Fruit fly (Drosophila melanogaster): Measurements from ENCODE around the gene CG13454.

- TF ChIP-seq bab1 (GFP tag; optimal IDR thresholded peaks at IDR 0.05) (peak; percentile 45), CG33017 (tag; optimal IDR thresholded peaks at IDR 0.05) (peak; percentile 60), toe (GFP tag; optimal IDR thresholded peaks at IDR 0.05) (no peak), pad (GFP tag; optimal IDR thresholded peaks at IDR 0.05) (peak; percentile 6), CG12768 (GFP tag; optimal IDR thresholded peaks at IDR 0.05) (no peak), cic (GFP tag; optimal IDR thresholded peaks at IDR 0.05) (no peak), Crg-1 (GFP tag; optimal IDR thresholded peaks at IDR 0.05) (peak; percentile 3), CG11617 (GFP tag; optimal IDR thresholded peaks at IDR 0.05) (peak; percentile 46), tj (GFP tag; optimal IDR thresholded peaks at IDR 0.05) (no peak), kay (GFP tag; ENCODE audit: borderline replicate concordance) (peak; percentile 94), Mnt (GFP tag; optimal IDR thresholded peaks at IDR 0.05) (peak; percentile 16), CG1620 (GFP tag; optimal IDR thresholded peaks at IDR 0.05) (peak; percentile 65), CG7101 (tag; optimal IDR thresholded peaks at IDR 0.05) (peak; percentile 75)
Observed at dm6 chr3L:15563058-15563850, 46.4 kb upstream of the CG13454 start, which contains the start of the genes CG7739 and SCCRO.

Data from whole organism, adult.